Worm (Caenorhabditis elegans) whole organism, L4 larva: ENCODE data around the gene cyn-9.
A peak's percentile ranks its signal among the peaks of the same experiment; 100 is the strongest.

Experiments used
- F26F4.8 ChIP-seq: fragments of 200-800 bp; sonication (Bioruptor generic); conservative IDR thresholded peaks from 2 replicates; pipeline ENCODE4 v1.3.6; 2022; ENCODE audit warnings: missing genetic modification characterization, missing compliant biosample characterization
- F44E2.7 ChIP-seq: fragments of 200-800 bp; sonication (Bioruptor generic); IDR thresholded peaks from 2 replicates; pipeline ENCODE4 v2.1.2; 2022; ENCODE audit warnings: missing genetic modification characterization, missing compliant biosample characterization
- Y105C5A.15 ChIP-seq: fragments of 200-800 bp; sonication (Bioruptor generic); IDR thresholded peaks from 2 replicates; pipeline ENCODE4 v1.3.6; 2022; ENCODE audit warnings: missing genetic modification characterization, missing compliant biosample characterization
- Y5F2A.4 ChIP-seq: fragments of 200-800 bp; sonication (Bioruptor generic); optimal IDR thresholded peaks from 2 replicates; lab custom pipeline; 2018; ENCODE audit warnings: mild to moderate bottlenecking, missing genetic modification characterization, missing compliant biosample characterization
- ZK546.5 ChIP-seq, 2 experiments: sonication (generic microtip); optimal IDR thresholded peaks; 2 replicates each; lab custom pipeline; 2017; ENCODE audit warnings: missing biosample characterization in 2 of 2, missing genetic modification characterization in 2 of 2
- ceh-20 ChIP-seq: fragments of 200-800 bp; sonication (Bioruptor generic); IDR thresholded peaks from 2 replicates; pipeline ENCODE4 v1.3.6; 2022; ENCODE audit warnings: missing genetic modification reagents, missing genetic modification characterization, missing compliant biosample characterization
- ceh-82 ChIP-seq: sonication (generic microtip); optimal IDR thresholded peaks from 2 replicates; lab custom pipeline; 2017; ENCODE audit warnings: missing biosample characterization, missing genetic modification characterization
- daf-12 ChIP-seq: fragments of 150-350 bp; optimal IDR thresholded peaks from 2 replicates; lab custom pipeline; 2014; ENCODE audit warnings: missing biosample characterization, missing genetic modification reagents, missing genetic modification characterization
- daf-16 ChIP-seq, 3 experiments: sonication (generic microtip); optimal IDR thresholded peaks; 2 replicates each; lab custom pipeline; 2016 to 2017; ENCODE audit warnings: missing genetic modification characterization in 3 of 3, missing genetic modification reagents in 3 of 3, mild to moderate bottlenecking in 2 of 3, missing compliant biosample characterization in 2 of 3, missing biosample characterization in 1 of 3, moderate library complexity in 1 of 3
- dmd-6 ChIP-seq: fragments of 200-800 bp; sonication (Bioruptor generic); IDR thresholded peaks from 2 replicates; pipeline ENCODE4 v1.3.6; 2022; ENCODE audit warnings: missing genetic modification reagents, missing genetic modification characterization, missing compliant biosample characterization
- duxl-1 ChIP-seq: sonication (generic microtip); optimal IDR thresholded peaks from 2 replicates; lab custom pipeline; 2016; ENCODE audit warnings: mild to moderate bottlenecking, missing genetic modification characterization, moderate library complexity, missing compliant biosample characterization; ENCODE audit not compliant: poor library complexity
- fkh-10 ChIP-seq: fragments of 150-350 bp; optimal IDR thresholded peaks from 2 replicates; lab custom pipeline; 2014; ENCODE audit warnings: missing biosample characterization, missing genetic modification reagents, missing genetic modification characterization
- fos-1 ChIP-seq: fragments of 150-350 bp; optimal IDR thresholded peaks from 2 replicates; lab custom pipeline; 2014; ENCODE audit warnings: missing biosample characterization, missing genetic modification characterization
- hlh-11 ChIP-seq: fragments of 200-800 bp; sonication (Bioruptor generic); optimal IDR thresholded peaks from 2 replicates; lab custom pipeline; 2018; ENCODE audit warnings: mild to moderate bottlenecking, missing genetic modification characterization, missing compliant biosample characterization
- hlh-30 ChIP-seq: sonication (generic microtip); optimal IDR thresholded peaks from 2 replicates; lab custom pipeline; 2017; ENCODE audit warnings: antibody characterized with exemption, mild to moderate bottlenecking, missing genetic modification characterization, missing compliant biosample characterization; ENCODE audit not compliant: insufficient read depth
- hmg-1.1 ChIP-seq: fragments of 200-800 bp; sonication (Bioruptor generic); IDR thresholded peaks from 2 replicates; pipeline ENCODE4 v1.3.6; 2022; ENCODE audit warnings: missing genetic modification reagents, missing genetic modification characterization, missing compliant biosample characterization
- jun-1 ChIP-seq: fragments of 150-350 bp; optimal IDR thresholded peaks from 2 replicates; lab custom pipeline; 2014; ENCODE audit warnings: missing biosample characterization, missing genetic modification reagents, missing genetic modification characterization
- lin-1 ChIP-seq: fragments of 200-800 bp; sonication (Bioruptor generic); IDR thresholded peaks from 2 replicates; pipeline ENCODE4 v1.3.6; 2022; ENCODE audit warnings: missing genetic modification reagents, missing genetic modification characterization, missing compliant biosample characterization
- lin-39 ChIP-seq: fragments of 150-350 bp; optimal IDR thresholded peaks from 2 replicates; lab custom pipeline; 2014; ENCODE audit warnings: missing biosample characterization, missing genetic modification reagents, missing genetic modification characterization
- lsy-2 ChIP-seq, 2 experiments: fragments of 150-350 bp in 1 of 2; sonication (generic microtip) in 1 of 2; optimal IDR thresholded peaks; 2 replicates each; lab custom pipeline; 2014 to 2017; ENCODE audit warnings: missing biosample characterization in 2 of 2, missing genetic modification characterization in 2 of 2
- madf-5 ChIP-seq, 2 experiments: fragments of 200-800 bp; sonication (Bioruptor generic); IDR thresholded peaks; 2 replicates each; pipeline ENCODE4 v1.3.6; 2022; ENCODE audit warnings: missing compliant biosample characterization in 2 of 2, missing genetic modification characterization in 2 of 2
- mep-1 ChIP-seq: fragments of 150-350 bp; sonication (generic microtip); optimal IDR thresholded peaks from 3 replicates; lab custom pipeline; 2014; ENCODE audit warnings: missing biosample characterization, missing genetic modification characterization
- mxl-3 ChIP-seq: fragments of 200-800 bp; sonication (Bioruptor generic); optimal IDR thresholded peaks from 2 replicates; lab custom pipeline; 2018; ENCODE audit warnings: mild to moderate bottlenecking, missing genetic modification characterization, missing compliant biosample characterization
- nhr-102 ChIP-seq: sonication (generic microtip); optimal IDR thresholded peaks from 2 replicates; lab custom pipeline; 2016; ENCODE audit warnings: mild to moderate bottlenecking, missing genetic modification characterization, moderate library complexity, missing compliant biosample characterization
- nhr-25 ChIP-seq: sonication (generic microtip); optimal IDR thresholded peaks from 2 replicates; lab custom pipeline; 2017; ENCODE audit warnings: missing genetic modification characterization, mild to moderate bottlenecking, missing compliant biosample characterization, antibody characterized with exemption, moderate library complexity, borderline replicate concordance; ENCODE audit not compliant: insufficient read depth
- nhr-28 ChIP-seq: fragments of 150-350 bp; optimal IDR thresholded peaks from 2 replicates; lab custom pipeline; 2014; ENCODE audit warnings: missing biosample characterization, missing genetic modification characterization
- pha-4 ChIP-seq, 2 experiments: fragments of 150-350 bp in 1 of 2; fragments of 200-800 bp in 1 of 2; sonication (Bioruptor generic) in 1 of 2; IDR thresholded peaks in 1 of 2; optimal IDR thresholded peaks in 1 of 2; 2 replicates each; pipeline versions ENCODE4 v1.3.6 to Lab custom; 2014 to 2022; ENCODE audit warnings: missing genetic modification characterization in 2 of 2, missing genetic modification reagents in 2 of 2, missing biosample characterization in 1 of 2, missing compliant biosample characterization in 1 of 2
- php-3 ChIP-seq: fragments of 200-800 bp; sonication (Bioruptor generic); IDR thresholded peaks from 2 replicates; pipeline ENCODE4 v1.3.6; 2022; ENCODE audit warnings: missing genetic modification reagents, missing genetic modification characterization, missing compliant biosample characterization
- rbr-2 ChIP-seq: sonication (generic microtip); optimal IDR thresholded peaks from 2 replicates; lab custom pipeline; 2016; ENCODE audit warnings: missing genotype, missing genetic modification characterization, missing compliant biosample characterization
- unc-62 ChIP-seq, 3 experiments: fragments of 150-350 bp in 1 of 3; sonication (generic microtip); optimal IDR thresholded peaks in 2 of 3; peaks in 1 of 3; 1 replicate in 1 of 3; 2 replicates in 2 of 3; lab custom pipeline; 2014 to 2017; ENCODE audit warnings: missing biosample characterization in 3 of 3, missing genetic modification characterization in 3 of 3, missing genetic modification reagents in 3 of 3, missing genotype in 1 of 3
- zfp-3 ChIP-seq: fragments of 200-800 bp; sonication (Bioruptor generic); conservative IDR thresholded peaks from 2 replicates; pipeline ENCODE4 v1.3.6; 2022; ENCODE audit warnings: missing genetic modification reagents, missing genetic modification characterization, missing compliant biosample characterization
- ztf-11 ChIP-seq: fragments of 150-350 bp; optimal IDR thresholded peaks from 2 replicates; lab custom pipeline; 2014; ENCODE audit warnings: missing biosample characterization, missing genetic modification characterization

Gene cyn-9

ce11 chrIII:3677378-3677777, 22.1 kb downstream of the cyn-9 start (continued):
- TF ChIP-seq nhr-28 (tag; lab: Kevin White, UChicago), result no peak
- TF ChIP-seq mxl-3 (GFP tag; lab: Kevin White, UChicago), result no peak
- TF ChIP-seq pha-4 (GFP tag; IDR thresholded peaks at IDR 0.05; lab: Robert Waterston, UW), result peak; percentile 52
- TF ChIP-seq pha-4 (tag; optimal IDR thresholded peaks at IDR 0.05; lab: Kevin White, UChicago), result no peak
- TF ChIP-seq fos-1, result no peak
- TF ChIP-seq zfp-3 (GFP tag; lab: Robert Waterston, UW), result no peak
- no peak for TF ChIP-seq unc-62 (GFP tag; optimal IDR thresholded peaks at IDR 0.05 in 1 of 2; lab: Kevin White, UChicago)
- no peak for TF ChIP-seq unc-62 (tag; optimal IDR thresholded peaks at IDR 0.05; lab: Kevin White, UChicago)

ce11 chrIII:3675480-3675879, 24.0 kb downstream of the cyn-9 start:
- no peak for TF ChIP-seq daf-16 (GFP tag; optimal IDR thresholded peaks at IDR 0.05; lab: Kevin White, UChicago)
- TF ChIP-seq daf-16 (tag; optimal IDR thresholded peaks at IDR 0.05; lab: Kevin White, UChicago), result no peak
- no peak for TF ChIP-seq php-3 (GFP tag; lab: Robert Waterston, UW)
- no peak for TF ChIP-seq nhr-102 (tag; lab: Kevin White, UChicago)
- TF ChIP-seq unc-62 (GFP tag; optimal IDR thresholded peaks at IDR 0.05 in 1 of 2; lab: Kevin White, UChicago), result no peak
- TF ChIP-seq unc-62 (tag; optimal IDR thresholded peaks at IDR 0.05; lab: Kevin White, UChicago), result no peak
- TF ChIP-seq hlh-30, result no peak
- TF ChIP-seq pha-4 (GFP tag; IDR thresholded peaks at IDR 0.05; lab: Robert Waterston, UW), result no peak
- no peak for TF ChIP-seq pha-4 (tag; optimal IDR thresholded peaks at IDR 0.05; lab: Kevin White, UChicago)
- TF ChIP-seq ZK546.5 (tag; optimal IDR thresholded peaks at IDR 0.05; lab: Kevin White, UChicago), result no peak
- no peak for TF ChIP-seq F44E2.7 (GFP tag; lab: Robert Waterston, UW)
- no peak for TF ChIP-seq lin-39 (tag; lab: Kevin White, UChicago)
- TF ChIP-seq lin-1 (GFP tag; lab: Robert Waterston, UW), result no peak
- no peak for TF ChIP-seq jun-1 (tag; lab: Kevin White, UChicago)
- no peak for TF ChIP-seq Y105C5A.15
- TF ChIP-seq F26F4.8 (GFP tag; lab: Robert Waterston, UW), result no peak

ce11 chrIII:3674149-3674548, 25.3 kb downstream of the cyn-9 start:
- TF ChIP-seq ztf-11 (tag; lab: Kevin White, UChicago) (no peak), daf-12 (tag; lab: Kevin White, UChicago) (no peak), duxl-1 (no peak), rbr-2 (tag; lab: Kevin White, UChicago) (no peak), madf-5 (GFP tag; IDR thresholded peaks at IDR 0.05; lab: Robert Waterston, UW) (no peak), Y105C5A.15 (no peak), Y5F2A.4 (GFP tag; lab: Kevin White, UChicago) (no peak), ceh-20 (GFP tag; lab: Robert Waterston, UW) (no peak)

ce11 chrIII:3672839-3673238, 26.6 kb downstream of the cyn-9 start:
- TF ChIP-seq lin-1 (GFP tag; lab: Robert Waterston, UW) (no peak), nhr-25 (peak; percentile 20), dmd-6 (GFP tag; lab: Robert Waterston, UW) (0 out of 2 replicates have a peak, but pooled peaks have one; percentile 7), hlh-11 (tag; lab: Kevin White, UChicago) (peak; percentile 24), lsy-2 (tag; optimal IDR thresholded peaks at IDR 0.05; lab: Kevin White, UChicago) (peak in 1 of 2 experiments; percentile 37), hlh-30 (peak; percentile 9), mep-1 (tag; lab: Kevin White, UChicago) (peak; percentile 47), fkh-10 (GFP tag; lab: Kevin White, UChicago) (peak; percentile 41), rbr-2 (tag; lab: Kevin White, UChicago) (peak; percentile 40), hmg-1.1 (GFP tag; lab: Robert Waterston, UW) (peak; percentile 37; the same call in 1 of the 2 replicates), ceh-82 (tag; lab: Kevin White, UChicago) (no peak), daf-12 (tag; lab: Kevin White, UChicago) (no peak), nhr-28 (tag; lab: Kevin White, UChicago) (peak; percentile 21)
